Worm (Caenorhabditis elegans) whole organism, late embryonic: ENCODE measurements around the gene sir-2.3.

ENCODE experiments used
- F13H6.1 ChIP-seq: sonication (generic microtip); optimal IDR thresholded peaks from 2 replicates; lab custom pipeline; 2016; ENCODE audit warnings: missing genetic modification characterization, missing compliant biosample characterization
- ceh-9 ChIP-seq: sonication (generic microtip); optimal IDR thresholded peaks from 2 replicates; lab custom pipeline; 2016; ENCODE audit warnings: mild to moderate bottlenecking, missing genetic modification characterization, inconsistent platforms, missing compliant biosample characterization
- dve-1 ChIP-seq: sonication (generic microtip); optimal IDR thresholded peaks from 2 replicates; lab custom pipeline; 2017; ENCODE audit warnings: antibody characterized with exemption, mild to moderate bottlenecking, missing genetic modification characterization, missing compliant biosample characterization
- eyg-1 ChIP-seq: sonication (generic microtip); optimal IDR thresholded peaks from 2 replicates; lab custom pipeline; 2016; ENCODE audit warnings: missing genotype, missing genetic modification characterization, missing compliant biosample characterization
- fax-1 ChIP-seq: sonication (generic microtip); optimal IDR thresholded peaks from 2 replicates; lab custom pipeline; 2016; ENCODE audit warnings: missing genotype, missing genetic modification characterization, missing compliant biosample characterization
- fkh-10 ChIP-seq: fragments of 150-350 bp; optimal IDR thresholded peaks from 2 replicates; lab custom pipeline; 2014; ENCODE audit warnings: missing biosample characterization, missing genetic modification reagents, missing genetic modification characterization
- fkh-6 ChIP-seq: sonication (generic microtip); optimal IDR thresholded peaks from 2 replicates; lab custom pipeline; 2016; ENCODE audit warnings: missing genetic modification characterization, missing compliant biosample characterization
- hlh-6 ChIP-seq: sonication (generic microtip); optimal IDR thresholded peaks from 2 replicates; lab custom pipeline; 2016; ENCODE audit warnings: missing genotype, missing genetic modification characterization, missing compliant biosample characterization
- nhr-11 ChIP-seq: fragments of 150-350 bp; optimal IDR thresholded peaks from 2 replicates; lab custom pipeline; 2014; ENCODE audit warnings: missing biosample characterization, missing genetic modification characterization
- odd-2 ChIP-seq: sonication (generic microtip); optimal IDR thresholded peaks from 2 replicates; lab custom pipeline; 2017; ENCODE audit warnings: antibody characterized with exemption, mild to moderate bottlenecking, missing genetic modification characterization, missing compliant biosample characterization
- pha-4 ChIP-seq: fragments of 150-350 bp; optimal IDR thresholded peaks from 2 replicates; lab custom pipeline; 2018; ENCODE audit warnings: missing biosample characterization, missing genetic modification reagents, missing genetic modification characterization
- unc-3 ChIP-seq, 2 experiments: fragments of 200-800 bp in 1 of 2; sonication (Bioruptor generic) in 1 of 2; sonication (generic microtip) in 1 of 2; conservative IDR thresholded peaks in 1 of 2; optimal IDR thresholded peaks in 1 of 2; 2 replicates each; pipeline versions ENCODE4 v1.3.6 to Lab custom; 2016 to 2022; ENCODE audit warnings: missing compliant biosample characterization in 2 of 2, missing genetic modification characterization in 2 of 2, missing genetic modification reagents in 1 of 2
- unc-55 ChIP-seq: sonication (generic microtip); optimal IDR thresholded peaks from 2 replicates; lab custom pipeline; 2017; ENCODE audit warnings: missing biosample characterization, missing genetic modification reagents, missing genetic modification characterization
- unc-86 ChIP-seq: sonication (generic microtip); optimal IDR thresholded peaks from 2 replicates; lab custom pipeline; 2016; ENCODE audit warnings: missing genetic modification characterization, missing compliant biosample characterization

DNA sequence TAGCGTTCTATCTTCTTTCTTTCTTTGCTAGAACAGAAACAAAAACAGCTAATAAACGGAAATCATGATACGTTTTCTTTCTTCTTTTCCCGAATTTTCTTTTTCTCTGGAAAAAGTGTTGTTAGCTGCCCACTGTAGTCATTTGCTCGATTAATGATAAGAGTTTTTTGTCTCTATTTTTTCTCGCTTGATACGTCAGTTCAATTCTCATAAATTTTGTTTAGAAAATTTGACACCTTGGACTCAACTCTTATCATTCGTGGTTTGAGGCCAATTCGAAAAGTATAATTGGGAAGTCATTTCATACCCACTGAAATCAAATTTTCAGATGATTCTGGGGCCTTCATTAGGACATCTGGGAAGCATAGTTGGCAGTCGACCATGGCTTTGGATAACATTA lies 10.4 kb downstream of the sir-2.3 start:
- no peak for TF ChIP-seq unc-3 (GFP tag; conservative IDR thresholded peaks at IDR 0.05; lab: Robert Waterston, UW)
- no peak for TF ChIP-seq unc-3 (tag; optimal IDR thresholded peaks at IDR 0.05; lab: Kevin White, UChicago)
- no peak for TF ChIP-seq pha-4 (tag; lab: Kevin White, UChicago)
- TF ChIP-seq odd-2 = no peak
- TF ChIP-seq eyg-1 = no peak
- TF ChIP-seq nhr-11 (tag; lab: Kevin White, UChicago) = no peak
- TF ChIP-seq hlh-6 = no peak
- no peak for TF ChIP-seq fax-1 (tag; lab: Kevin White, UChicago)
- no peak for TF ChIP-seq fkh-10 (GFP tag; lab: Kevin White, UChicago)
- TF ChIP-seq unc-55 = no peak
- no peak for TF ChIP-seq dve-1
- no peak for TF ChIP-seq ceh-9 (tag; lab: Kevin White, UChicago)
- TF ChIP-seq fkh-6 (tag; lab: Kevin White, UChicago) = no peak
- TF ChIP-seq F13H6.1 (tag; lab: Kevin White, UChicago) = no peak
- TF ChIP-seq unc-86 (tag; lab: Kevin White, UChicago) = no peak
